Fruit fly (Drosophila melanogaster) whole organism, prepupa: Measurements from ENCODE around the gene CG14230.

Experiments used
- Blimp-1 ChIP-seq: fragments of 200-800 bp; sonication (Bioruptor generic); optimal IDR thresholded peaks from 3 replicates; lab custom pipeline; 2017; ENCODE audit warnings: missing biosample characterization, missing genetic modification characterization, mild to moderate bottlenecking, moderate library complexity, missing genetic modification reagents
- CG10631 ChIP-seq: fragments of 200-800 bp; sonication (Bioruptor generic); optimal IDR thresholded peaks from 2 replicates; lab custom pipeline; 2016; ENCODE audit warnings: missing biosample characterization, missing genetic modification characterization
- CG10669 ChIP-seq: fragments of 200-800 bp; sonication (Bioruptor generic); optimal IDR thresholded peaks from 3 replicates; lab custom pipeline; 2018; ENCODE audit warnings: missing biosample characterization, mild to moderate bottlenecking, missing genetic modification characterization, moderate library complexity
- CG11762 ChIP-seq: fragments of 200-800 bp; sonication (Bioruptor generic); optimal IDR thresholded peaks from 3 replicates; lab custom pipeline; 2016; ENCODE audit warnings: missing biosample characterization, missing genetic modification characterization; ENCODE audit not compliant: insufficient read depth
- CG11902 ChIP-seq: fragments of 200-800 bp; sonication (Bioruptor generic); optimal IDR thresholded peaks from 3 replicates; lab custom pipeline; 2016; ENCODE audit warnings: missing biosample characterization, missing genetic modification characterization
- CG15336 ChIP-seq: fragments of 200-800 bp; sonication (Bioruptor generic); IDR thresholded peaks from 2 replicates; pipeline ENCODE4 v1.3.6; 2022; ENCODE audit warnings: missing biosample characterization, missing genetic modification characterization
- CG3032 ChIP-seq: fragments of 200-800 bp; optimal IDR thresholded peaks from 2 replicates; lab custom pipeline; 2019; ENCODE audit warnings: missing biosample characterization, mild to moderate bottlenecking, missing genetic modification characterization, moderate library complexity
- CG31627 ChIP-seq: fragments of 200-800 bp; sonication (Bioruptor generic); optimal IDR thresholded peaks from 3 replicates; lab custom pipeline; 2016; ENCODE audit warnings: missing biosample characterization, missing genetic modification characterization
- CG34406 ChIP-seq: fragments of 200-800 bp; sonication (Bioruptor generic); optimal IDR thresholded peaks from 3 replicates; lab custom pipeline; 2016; ENCODE audit warnings: missing biosample characterization, missing genetic modification characterization
- CG6163 ChIP-seq: fragments of 200-800 bp; sonication (Bioruptor generic); IDR thresholded peaks from 3 replicates; pipeline ENCODE4 v1.3.6; 2022; ENCODE audit warnings: missing biosample characterization, missing genetic modification characterization
- CG6276 ChIP-seq: fragments of 200-800 bp; sonication (Bioruptor generic); optimal IDR thresholded peaks from 2 replicates; lab custom pipeline; 2017; ENCODE audit warnings: missing biosample characterization, mild to moderate bottlenecking, missing genetic modification characterization
- CG6792 ChIP-seq: fragments of 200-800 bp; sonication (Bioruptor generic); optimal IDR thresholded peaks from 3 replicates; lab custom pipeline; 2016; ENCODE audit warnings: missing biosample characterization, missing genetic modification characterization
- CG8319 ChIP-seq: fragments of 200-800 bp; sonication (Bioruptor generic); optimal IDR thresholded peaks from 3 replicates; lab custom pipeline; 2016; ENCODE audit warnings: missing biosample characterization, missing genetic modification characterization
- CG8632 ChIP-seq: fragments of 200-800 bp; sonication (Bioruptor generic); optimal IDR thresholded peaks from 3 replicates; lab custom pipeline; 2016; ENCODE audit warnings: missing biosample characterization, missing genetic modification characterization
- CG9139 ChIP-seq: fragments of 200-800 bp; sonication (Bioruptor generic); optimal IDR thresholded peaks from 3 replicates; lab custom pipeline; 2017; ENCODE audit warnings: missing biosample characterization, mild to moderate bottlenecking, missing genetic modification characterization
- Eip75B ChIP-seq: fragments of 200-800 bp; sonication (Bioruptor generic); optimal IDR thresholded peaks from 3 replicates; lab custom pipeline; 2016; ENCODE audit warnings: missing biosample characterization, missing genetic modification characterization
- Eip78C ChIP-seq: fragments of 200-800 bp; sonication (Bioruptor generic); peaks from one replicate; lab custom pipeline; 2016; ENCODE audit warnings: missing biosample characterization, missing genetic modification characterization
- Eip93F ChIP-seq: fragments of 200-800 bp; sonication (Bioruptor generic); optimal IDR thresholded peaks from 2 replicates; lab custom pipeline; 2016; ENCODE audit warnings: missing biosample characterization, mild to moderate bottlenecking, missing genetic modification characterization
- Ets21C ChIP-seq: fragments of 200-800 bp; sonication (Bioruptor generic); optimal IDR thresholded peaks from 3 replicates; lab custom pipeline; 2016; ENCODE audit warnings: missing biosample characterization, missing genetic modification characterization
- Ets96B ChIP-seq: fragments of 200-800 bp; optimal IDR thresholded peaks from 2 replicates; lab custom pipeline; 2019; ENCODE audit warnings: missing biosample characterization, mild to moderate bottlenecking, missing genetic modification characterization, moderate library complexity
- Gug ChIP-seq: fragments of 200-800 bp; sonication (Bioruptor generic); IDR thresholded peaks from 2 replicates; pipeline ENCODE4 v1.3.6; 2022; ENCODE audit warnings: missing biosample characterization, missing genetic modification characterization
- Hr38 ChIP-seq: sonication (Bioruptor generic); optimal IDR thresholded peaks from 2 replicates; lab custom pipeline; 2016; ENCODE audit warnings: missing biosample characterization, missing genetic modification characterization
- Hr39 ChIP-seq: fragments of 200-800 bp; sonication (Bioruptor generic); optimal IDR thresholded peaks from 2 replicates; lab custom pipeline; 2016; ENCODE audit warnings: missing biosample characterization, missing genetic modification characterization
- Hr4 ChIP-seq: fragments of 200-800 bp; sonication (Bioruptor generic); optimal IDR thresholded peaks from 3 replicates; lab custom pipeline; 2016; ENCODE audit warnings: missing biosample characterization, missing genetic modification characterization
- Met ChIP-seq: fragments of 200-800 bp; sonication (Bioruptor generic); optimal IDR thresholded peaks from 3 replicates; lab custom pipeline; 2016; ENCODE audit warnings: missing biosample characterization, missing genetic modification characterization
- OdsH ChIP-seq: fragments of 200-800 bp; sonication (Bioruptor generic); optimal IDR thresholded peaks from 3 replicates; lab custom pipeline; 2016; ENCODE audit warnings: missing biosample characterization, missing genetic modification characterization
- Smox ChIP-seq: fragments of 200-800 bp; sonication (Bioruptor generic); optimal IDR thresholded peaks from 3 replicates; lab custom pipeline; 2016; ENCODE audit warnings: missing biosample characterization, missing genetic modification characterization
- achi ChIP-seq: fragments of 200-800 bp; sonication (Bioruptor generic); optimal IDR thresholded peaks from 3 replicates; lab custom pipeline; 2016; ENCODE audit warnings: missing biosample characterization, missing genetic modification characterization
- acj6 ChIP-seq: fragments of 200-800 bp; sonication (Bioruptor generic); optimal IDR thresholded peaks from 3 replicates; lab custom pipeline; 2016; ENCODE audit warnings: missing biosample characterization, missing genetic modification characterization
- cyc ChIP-seq: fragments of 200-800 bp; sonication (Bioruptor generic); optimal IDR thresholded peaks from 3 replicates; lab custom pipeline; 2016; ENCODE audit warnings: missing biosample characterization, missing genetic modification characterization
- dac ChIP-seq: fragments of 200-800 bp; sonication (Bioruptor generic); optimal IDR thresholded peaks from 2 replicates; lab custom pipeline; 2017; ENCODE audit warnings: missing biosample characterization, mild to moderate bottlenecking, missing genetic modification characterization
- dsx ChIP-seq: fragments of 200-800 bp; optimal IDR thresholded peaks from 3 replicates; lab custom pipeline; 2019; ENCODE audit warnings: missing biosample characterization, mild to moderate bottlenecking, missing genetic modification characterization, moderate library complexity; ENCODE audit not compliant: poor library complexity, severe bottlenecking
- eg ChIP-seq: fragments of 200-800 bp; sonication (Bioruptor generic); IDR thresholded peaks from 3 replicates; pipeline ENCODE4 v1.3.6; 2022; ENCODE audit warnings: missing biosample characterization, missing genetic modification characterization
- esn ChIP-seq: fragments of 200-800 bp; sonication (Bioruptor generic); optimal IDR thresholded peaks from 2 replicates; lab custom pipeline; 2016; ENCODE audit warnings: missing biosample characterization, mild to moderate bottlenecking, missing genetic modification characterization, moderate library complexity
- fd85E ChIP-seq: fragments of 200-800 bp; sonication (Bioruptor generic); optimal IDR thresholded peaks from 3 replicates; lab custom pipeline; 2016; ENCODE audit warnings: missing biosample characterization, missing genetic modification characterization
- fkh ChIP-seq: fragments of 200-800 bp; sonication (Bioruptor generic); optimal IDR thresholded peaks from 3 replicates; lab custom pipeline; 2017; ENCODE audit warnings: missing biosample characterization, mild to moderate bottlenecking, missing genetic modification characterization, moderate library complexity
- lz ChIP-seq: fragments of 200-800 bp; sonication (Bioruptor generic); optimal IDR thresholded peaks from 3 replicates; lab custom pipeline; 2016; ENCODE audit warnings: missing biosample characterization, missing genetic modification characterization
- spab ChIP-seq: fragments of 200-800 bp; sonication (Bioruptor generic); optimal IDR thresholded peaks from 2 replicates; lab custom pipeline; 2017; ENCODE audit warnings: missing biosample characterization, mild to moderate bottlenecking, missing genetic modification characterization, missing genetic modification reagents
- ss ChIP-seq, 2 experiments: fragments of 200-800 bp; sonication (Bioruptor generic); optimal IDR thresholded peaks; 2 replicates in 1 of 2; 3 replicates in 1 of 2; lab custom pipeline; 2017 to 2018; ENCODE audit warnings: mild to moderate bottlenecking in 2 of 2, missing biosample characterization in 2 of 2, missing genetic modification characterization in 2 of 2, moderate library complexity in 1 of 2
- topi ChIP-seq: fragments of 200-800 bp; sonication (Bioruptor generic); optimal IDR thresholded peaks from 3 replicates; lab custom pipeline; 2016; ENCODE audit warnings: missing biosample characterization, missing genetic modification characterization
- vri ChIP-seq: fragments of 200-800 bp; sonication (Bioruptor generic); optimal IDR thresholded peaks from 3 replicates; lab custom pipeline; 2016; ENCODE audit warnings: missing biosample characterization, mild to moderate bottlenecking, missing genetic modification characterization

The CG14230 gene

dm6 chrX:19697255-19697877 is 6.6 kb upstream of the CG14230 start (continued):
- TF ChIP-seq ss (GFP tag; optimal IDR thresholded peaks at IDR 0.05; lab: Kevin White, UChicago), result peak; percentile 30 to 55
- TF ChIP-seq dsx (GFP tag; lab: Kevin White, UChicago), result no peak
- TF ChIP-seq CG8632, result no peak
- TF ChIP-seq OdsH (GFP tag; lab: Kevin White, UChicago), result no peak
- no peak for TF ChIP-seq Smox (GFP tag; lab: Kevin White, UChicago)
- no peak for TF ChIP-seq Eip75B (GFP tag; lab: Kevin White, UChicago)
- TF ChIP-seq Gug (GFP tag; lab: Robert Waterston, UW), result no peak
- no peak for TF ChIP-seq spab (GFP tag; lab: Kevin White, UChicago)
- TF ChIP-seq vri (GFP tag; lab: Kevin White, UChicago), result no peak
- TF ChIP-seq Eip78C (GFP tag; lab: Kevin White, UChicago), result peak; percentile 60
- no peak for TF ChIP-seq Blimp-1
- no peak for TF ChIP-seq CG8319 (GFP tag; lab: Kevin White, UChicago)
- no peak for TF ChIP-seq Hr39
- no peak for TF ChIP-seq fkh (GFP tag; lab: Kevin White, UChicago)
- no peak for TF ChIP-seq Hr4 (GFP tag; lab: Kevin White, UChicago)
- no peak for TF ChIP-seq cyc (GFP tag; lab: Kevin White, UChicago)
- peak; percentile 31 for TF ChIP-seq topi
- no peak for TF ChIP-seq CG34406
- no peak for TF ChIP-seq CG10631 (GFP tag; lab: Kevin White, UChicago)
- TF ChIP-seq eg (GFP tag; lab: Robert Waterston, UW), result no peak; the same call in 2 of the 3 replicates
- TF ChIP-seq CG10669 (GFP tag; lab: Kevin White, UChicago), result no peak
- TF ChIP-seq Ets21C (GFP tag; lab: Kevin White, UChicago), result no peak
- TF ChIP-seq CG6792, result no peak
- TF ChIP-seq Met (GFP tag; lab: Kevin White, UChicago), result no peak
- no peak for TF ChIP-seq CG9139 (GFP tag; lab: Kevin White, UChicago)
- TF ChIP-seq CG6276, result no peak
- TF ChIP-seq, all 60 proteins: peak for 8

dm6 chrX:19701611-19702010 is 2.4 kb upstream of the CG14230 start, which contains the start of gene Tcs4:
TSS of gene Tcs4 (minus strand) at chrX:19701755.
- TF ChIP-seq Eip78C (GFP tag; lab: Kevin White, UChicago) (peak; percentile 67), Ets21C (GFP tag; lab: Kevin White, UChicago) (no peak), CG10669 (GFP tag; lab: Kevin White, UChicago) (no peak), Ets96B (tag; lab: Kevin White, UChicago) (no peak), esn (GFP tag; lab: Kevin White, UChicago) (peak; percentile 32), acj6 (GFP tag; lab: Kevin White, UChicago) (no peak), CG31627 (GFP tag; lab: Kevin White, UChicago) (no peak), Eip93F (GFP tag; lab: Kevin White, UChicago) (no peak), CG6163 (GFP tag; lab: Robert Waterston, UW) (peak; percentile 43; the same call in 1 of the 3 replicates), CG3032 (tag; lab: Kevin White, UChicago) (peak; percentile 20), achi (GFP tag; lab: Kevin White, UChicago) (peak; percentile 21)

dm6 chrX:19711936-19712335 is 8.0 kb downstream of the CG14230 start:
- no peak for TF ChIP-seq Hr38 (GFP tag; lab: Kevin White, UChicago)
- TF ChIP-seq lz (GFP tag; lab: Kevin White, UChicago), result no peak
- no peak for TF ChIP-seq OdsH (GFP tag; lab: Kevin White, UChicago)
- TF ChIP-seq Hr39, result no peak
- TF ChIP-seq CG15336 (GFP tag; lab: Robert Waterston, UW), result no peak
- no peak for TF ChIP-seq CG11762 (GFP tag; lab: Kevin White, UChicago)
- TF ChIP-seq CG8319 (GFP tag; lab: Kevin White, UChicago), result no peak
- TF ChIP-seq CG3032 (tag; lab: Kevin White, UChicago), result no peak
- no peak for TF ChIP-seq CG6276
- no peak for TF ChIP-seq Gug (GFP tag; lab: Robert Waterston, UW)
- TF ChIP-seq fd85E (GFP tag; lab: Kevin White, UChicago), result no peak
- no peak for TF ChIP-seq CG11902 (GFP tag; lab: Kevin White, UChicago)
- TF ChIP-seq ss (GFP tag; optimal IDR thresholded peaks at IDR 0.05; lab: Kevin White, UChicago), result no peak
- no peak for TF ChIP-seq dac
- no peak for TF ChIP-seq acj6 (GFP tag; lab: Kevin White, UChicago)
- TF ChIP-seq vri (GFP tag; lab: Kevin White, UChicago), result no peak
